Worm (Caenorhabditis elegans) whole organism, L4 larva: ENCODE measurements around the gene aqp-1.

Source experiments
- F26F4.8 ChIP-seq: fragments of 200-800 bp; sonication (Bioruptor generic); conservative IDR thresholded peaks from 2 replicates; pipeline ENCODE4 v1.3.6; 2022; ENCODE audit warnings: missing genetic modification characterization, missing compliant biosample characterization
- ceh-82 ChIP-seq: sonication (generic microtip); optimal IDR thresholded peaks from 2 replicates; lab custom pipeline; 2017; ENCODE audit warnings: missing biosample characterization, missing genetic modification characterization
- set-16 ChIP-seq: fragments of 200-800 bp; sonication (Bioruptor generic); IDR thresholded peaks from 2 replicates; pipeline ENCODE4 v1.3.6; 2022; ENCODE audit warnings: missing genetic modification reagents, missing genetic modification characterization, missing compliant biosample characterization
- zfp-2 ChIP-seq: sonication (generic microtip); optimal IDR thresholded peaks from 2 replicates; lab custom pipeline; 2016; ENCODE audit warnings: mild to moderate bottlenecking, missing genetic modification characterization, missing compliant biosample characterization
- ztf-11 ChIP-seq: fragments of 150-350 bp; optimal IDR thresholded peaks from 2 replicates; lab custom pipeline; 2014; ENCODE audit warnings: missing biosample characterization, missing genetic modification characterization

ce11 chrII:7287140-7287539, 49.0 kb upstream of the aqp-1 start:
- no peak for TF ChIP-seq zfp-2 (tag; lab: Kevin White, UChicago)
- TF ChIP-seq set-16, result no peak
- no peak for TF ChIP-seq ztf-11 (tag; lab: Kevin White, UChicago)
- no peak for TF ChIP-seq ceh-82 (tag; lab: Kevin White, UChicago)
- TF ChIP-seq F26F4.8 (GFP tag; lab: Robert Waterston, UW), result no peak
